Worm (Caenorhabditis elegans) whole organism, L4 larva: Measurements from ENCODE around the gene madf-5.

ENCODE experiments used
- ZK546.5 ChIP-seq, 2 experiments: sonication (generic microtip); optimal IDR thresholded peaks; 2 replicates each; lab custom pipeline; 2017; ENCODE audit warnings: missing biosample characterization in 2 of 2, missing genetic modification characterization in 2 of 2
- ceh-20 ChIP-seq: fragments of 200-800 bp; sonication (Bioruptor generic); IDR thresholded peaks from 2 replicates; pipeline ENCODE4 v1.3.6; 2022; ENCODE audit warnings: missing genetic modification reagents, missing genetic modification characterization, missing compliant biosample characterization
- daf-19 ChIP-seq: fragments of 200-800 bp; sonication (Bioruptor generic); conservative IDR thresholded peaks from 2 replicates; pipeline ENCODE4 v1.3.6; 2022; ENCODE audit warnings: missing genetic modification characterization, missing compliant biosample characterization

ce11 chrII:14587407-14587806, 14.0 kb downstream of the madf-5 start, which contains the start of gene C01G12.5:
- TF ChIP-seq ceh-20 (GFP tag; lab: Robert Waterston, UW) = no peak
- no peak for TF ChIP-seq ZK546.5 (tag; optimal IDR thresholded peaks at IDR 0.05; lab: Kevin White, UChicago)
- no peak for TF ChIP-seq daf-19 (GFP tag; lab: Robert Waterston, UW)
